Worm (Caenorhabditis elegans): ENCODE measurements around the gene F33G12.7.

ce11 chrII:5033935-5034334 lies 6.5 kb downstream of the F33G12.7 start, which contains the start of gene F33G12.3:
- TF ChIP-seq unc-62 (GFP tag; optimal IDR thresholded peaks at IDR 0.05) = no peak
- no peak for TF ChIP-seq nhr-237 (tag; optimal IDR thresholded peaks at IDR 0.05)
- no peak for TF ChIP-seq zag-1 (tag; optimal IDR thresholded peaks at IDR 0.05)
- no peak for TF ChIP-seq peb-1 (tag; optimal IDR thresholded peaks at IDR 0.05)
- TF ChIP-seq mdl-1 (tag; optimal IDR thresholded peaks at IDR 0.05) = no peak
- TF ChIP-seq nhr-11 (tag; optimal IDR thresholded peaks at IDR 0.05) = no peak
- TF ChIP-seq blmp-1 (tag; optimal IDR thresholded peaks at IDR 0.05; ENCODE audit: insufficient read depth) = no peak

Data from whole organism, L2 larva.